Fruit fly (Drosophila melanogaster) whole organism, embryonic: ENCODE results near the gene IKKepsilon.
A peak's percentile ranks its signal among the peaks of the same experiment; 100 is the strongest.

Source experiments
- Ada2b ChIP-seq: fragments of 200-800 bp; sonication (Bioruptor generic); IDR thresholded peaks from 2 replicates; pipeline ENCODE4 v1.3.6; 2022; ENCODE audit warnings: missing biosample characterization, missing genetic modification characterization
- CG1024 ChIP-seq: fragments of 200-800 bp; sonication (Bioruptor generic); IDR thresholded peaks from 2 replicates; pipeline ENCODE4 v1.3.6; 2022; ENCODE audit warnings: missing biosample characterization, missing genetic modification characterization
- CG10959 ChIP-seq: fragments of 200-800 bp; sonication (Bioruptor generic); IDR thresholded peaks from 2 replicates; pipeline ENCODE4 v1.3.6; 2022; ENCODE audit warnings: missing biosample characterization, missing genetic modification characterization
- CG10979 ChIP-seq: fragments of 200-800 bp; sonication (Bioruptor generic); optimal IDR thresholded peaks from 2 replicates; lab custom pipeline; 2018; ENCODE audit warnings: missing biosample characterization, mild to moderate bottlenecking, missing genetic modification characterization, moderate library complexity
- CG11504 ChIP-seq: fragments of 200-800 bp; sonication (Bioruptor generic); optimal IDR thresholded peaks from 3 replicates; lab custom pipeline; 2019; ENCODE audit warnings: missing biosample characterization, mild to moderate bottlenecking, missing genetic modification characterization, moderate library complexity
- CG11696 ChIP-seq: fragments of 200-800 bp; sonication (Bioruptor generic); IDR thresholded peaks from 2 replicates; pipeline ENCODE4 v1.3.6; 2022; ENCODE audit warnings: missing biosample characterization, missing genetic modification characterization
- CG13287 ChIP-seq: fragments of 200-800 bp; sonication (Bioruptor generic); IDR thresholded peaks from 2 replicates; pipeline ENCODE4 v1.3.6; 2022; ENCODE audit warnings: missing biosample characterization, missing genetic modification characterization; ENCODE audit not compliant: partially characterized antibody
- CG13424 ChIP-seq: fragments of 200-800 bp; sonication (Bioruptor generic); optimal IDR thresholded peaks from 2 replicates; lab custom pipeline; 2019; ENCODE audit warnings: missing biosample characterization, mild to moderate bottlenecking, missing genetic modification characterization, moderate library complexity
- CG14050 ChIP-seq: fragments of 200-800 bp; sonication (Bioruptor generic); IDR thresholded peaks from 3 replicates; pipeline ENCODE4 v1.3.6; 2022; ENCODE audit warnings: missing biosample characterization, missing genetic modification characterization
- CG15696 ChIP-seq: fragments of 200-800 bp; sonication (Bioruptor generic); optimal IDR thresholded peaks from 2 replicates; lab custom pipeline; 2019; ENCODE audit warnings: missing biosample characterization, mild to moderate bottlenecking, missing genetic modification characterization, moderate library complexity
- CG1647 ChIP-seq: fragments of 200-800 bp; sonication (Bioruptor generic); optimal IDR thresholded peaks from 3 replicates; lab custom pipeline; 2016; ENCODE audit warnings: missing biosample characterization, missing genetic modification characterization
- CG18011 ChIP-seq: fragments of 200-800 bp; sonication (Bioruptor generic); optimal IDR thresholded peaks from 2 replicates; lab custom pipeline; 2017; ENCODE audit warnings: missing biosample characterization, missing genetic modification characterization, mild to moderate bottlenecking, moderate library complexity, missing genotype
- CG30403 ChIP-seq: fragments of 200-800 bp; sonication (Bioruptor generic); optimal IDR thresholded peaks from 3 replicates; lab custom pipeline; 2016; ENCODE audit warnings: missing biosample characterization, missing genetic modification characterization
- CG31441 ChIP-seq: fragments of 200-800 bp; sonication (Bioruptor generic); IDR thresholded peaks from 2 replicates; pipeline ENCODE4 v1.3.6; 2022; ENCODE audit warnings: missing biosample characterization, missing genetic modification characterization
- CG33213 ChIP-seq: fragments of 200-800 bp; sonication (Bioruptor generic); optimal IDR thresholded peaks from 3 replicates; lab custom pipeline; 2016; ENCODE audit warnings: missing biosample characterization, missing genetic modification characterization
- CG33557 ChIP-seq: fragments of 200-800 bp; sonication (Bioruptor generic); optimal IDR thresholded peaks from 2 replicates; lab custom pipeline; 2019; ENCODE audit warnings: missing biosample characterization, mild to moderate bottlenecking, missing genetic modification characterization, moderate library complexity
- CG4282 ChIP-seq: fragments of 200-800 bp; sonication (Bioruptor generic); optimal IDR thresholded peaks from 2 replicates; lab custom pipeline; 2016; ENCODE audit warnings: missing biosample characterization, missing genetic modification characterization
- CG6254 ChIP-seq: fragments of 200-800 bp; sonication (Bioruptor generic); optimal IDR thresholded peaks from 3 replicates; lab custom pipeline; 2017; ENCODE audit warnings: mild to moderate bottlenecking, missing biosample characterization, missing genetic modification reagents, missing genetic modification characterization
- CHES-1-like ChIP-seq: fragments of 200-800 bp; sonication (Bioruptor generic); optimal IDR thresholded peaks from 2 replicates; lab custom pipeline; 2016; ENCODE audit warnings: missing biosample characterization, missing genetic modification characterization
- Chrac-16 ChIP-seq: fragments of 200-800 bp; sonication (Bioruptor generic); optimal IDR thresholded peaks from 3 replicates; lab custom pipeline; 2016; ENCODE audit warnings: missing biosample characterization, missing genetic modification characterization
- Dek ChIP-seq: fragments of 200-800 bp; sonication (Bioruptor generic); optimal IDR thresholded peaks from 3 replicates; lab custom pipeline; 2019; ENCODE audit warnings: missing biosample characterization, mild to moderate bottlenecking, missing genetic modification characterization, moderate library complexity
- Drgx ChIP-seq: fragments of 200-800 bp; sonication (Bioruptor generic); IDR thresholded peaks from 2 replicates; pipeline ENCODE4 v1.3.6; 2022; ENCODE audit warnings: missing biosample characterization, missing genetic modification characterization
- Ets65A ChIP-seq: fragments of 200-800 bp; sonication (Bioruptor generic); peaks from one replicate; lab custom pipeline; 2016; ENCODE audit warnings: missing biosample characterization, missing genetic modification characterization
- Fer3 ChIP-seq: fragments of 200-800 bp; sonication (Bioruptor generic); optimal IDR thresholded peaks from 2 replicates; lab custom pipeline; 2018; ENCODE audit warnings: missing biosample characterization, mild to moderate bottlenecking, missing genetic modification characterization, moderate library complexity
- H2.0 ChIP-seq: fragments of 200-800 bp; sonication (Bioruptor generic); IDR thresholded peaks from 2 replicates; pipeline ENCODE4 v1.3.6; 2022; ENCODE audit warnings: missing biosample characterization, missing genetic modification characterization
- HLH4C ChIP-seq: fragments of 200-800 bp; sonication (Bioruptor generic); IDR thresholded peaks from 3 replicates; pipeline ENCODE4 v1.3.6; 2022; ENCODE audit warnings: missing biosample characterization, missing genetic modification characterization; ENCODE audit not compliant: partially characterized antibody
- Mad ChIP-seq: fragments of 200-800 bp; sonication (Bioruptor generic); optimal IDR thresholded peaks from 2 replicates; lab custom pipeline; 2016; ENCODE audit warnings: missing biosample characterization, missing genetic modification characterization
- NFAT ChIP-seq: fragments of 200-800 bp; sonication (Bioruptor generic); IDR thresholded peaks from 2 replicates; pipeline ENCODE4 v1.3.6; 2022; ENCODE audit warnings: missing biosample characterization, missing genetic modification characterization
- Opbp ChIP-seq: fragments of 200-800 bp; sonication (Bioruptor generic); IDR thresholded peaks from 3 replicates; pipeline ENCODE4 v1.3.6; 2022; ENCODE audit warnings: missing biosample characterization, missing genetic modification characterization; ENCODE audit not compliant: partially characterized antibody
- PHDP ChIP-seq: fragments of 200-800 bp; sonication (Bioruptor generic); optimal IDR thresholded peaks from 3 replicates; lab custom pipeline; 2018; ENCODE audit warnings: missing biosample characterization, mild to moderate bottlenecking, missing genetic modification characterization, moderate library complexity
- Spps ChIP-seq: fragments of 200-800 bp; sonication (Bioruptor generic); optimal IDR thresholded peaks from 2 replicates; lab custom pipeline; 2018; ENCODE audit warnings: missing biosample characterization, mild to moderate bottlenecking, missing genetic modification characterization
- Stat92E ChIP-seq, 3 experiments: fragments of >200 bp in 2 of 3; fragments of 200-800 bp in 1 of 3; sonication (Bioruptor generic) in 1 of 3; optimal IDR thresholded peaks; 2 replicates each; lab custom pipeline; 2017 to 2019; ENCODE audit warnings: missing biosample characterization in 3 of 3, missing genetic modification characterization in 3 of 3, mild to moderate bottlenecking in 1 of 3, moderate library complexity in 1 of 3
- Trl ChIP-seq, 3 experiments: fragments of >200 bp in 2 of 3; fragments of 200-800 bp in 1 of 3; sonication (Bioruptor generic) in 1 of 3; optimal IDR thresholded peaks; 2 replicates in 1 of 3; 3 replicates in 2 of 3; lab custom pipeline; 2016 to 2017; ENCODE audit warnings: missing biosample characterization in 1 of 3, missing genetic modification characterization in 1 of 3
- abd-A ChIP-seq: fragments of 200-800 bp; sonication (Bioruptor generic); optimal IDR thresholded peaks from 3 replicates; lab custom pipeline; 2019; ENCODE audit warnings: missing biosample characterization, mild to moderate bottlenecking, missing genetic modification characterization, moderate library complexity
- bsh ChIP-seq, 2 experiments: fragments of 200-800 bp; sonication (Bioruptor generic); optimal IDR thresholded peaks; 2 replicates each; lab custom pipeline; 2017 to 2018; ENCODE audit warnings: mild to moderate bottlenecking in 2 of 2, missing biosample characterization in 2 of 2, missing genetic modification characterization in 2 of 2, moderate library complexity in 1 of 2
- corto ChIP-seq: fragments of 200-800 bp; sonication (Bioruptor generic); optimal IDR thresholded peaks from 2 replicates; lab custom pipeline; 2016; ENCODE audit warnings: missing biosample characterization, mild to moderate bottlenecking, missing genetic modification characterization, moderate library complexity
- dati ChIP-seq: fragments of 200-800 bp; sonication (Bioruptor generic); IDR thresholded peaks from 2 replicates; pipeline ENCODE4 v1.3.6; 2022; ENCODE audit warnings: missing biosample characterization, missing genetic modification characterization
- dmrt11E ChIP-seq: fragments of 200-800 bp; sonication (Bioruptor generic); optimal IDR thresholded peaks from 3 replicates; lab custom pipeline; 2018; ENCODE audit warnings: missing biosample characterization, mild to moderate bottlenecking, missing genetic modification characterization, moderate library complexity
- ems ChIP-seq: fragments of 200-800 bp; sonication (Bioruptor generic); optimal IDR thresholded peaks from 3 replicates; lab custom pipeline; 2016; ENCODE audit warnings: missing biosample characterization, missing genetic modification characterization
- fru ChIP-seq: fragments of >200 bp; optimal IDR thresholded peaks from 2 replicates; lab custom pipeline; 2017
- gem ChIP-seq: fragments of 200-800 bp; sonication (Bioruptor generic); optimal IDR thresholded peaks from 2 replicates; lab custom pipeline; 2019; ENCODE audit warnings: missing biosample characterization, mild to moderate bottlenecking, missing genetic modification characterization, moderate library complexity
- gsb ChIP-seq: fragments of 200-800 bp; sonication (Bioruptor generic); IDR thresholded peaks from 2 replicates; pipeline ENCODE4 v1.3.6; 2022; ENCODE audit warnings: missing biosample characterization, missing genetic modification characterization
- jigr1 ChIP-seq: fragments of 200-800 bp; sonication (Bioruptor generic); IDR thresholded peaks from 3 replicates; pipeline ENCODE4 v1.3.6; 2022; ENCODE audit warnings: missing biosample characterization, missing genetic modification characterization
- mirr ChIP-seq: fragments of 200-800 bp; sonication (Bioruptor generic); optimal IDR thresholded peaks from 3 replicates; lab custom pipeline; 2018; ENCODE audit warnings: missing biosample characterization, mild to moderate bottlenecking, missing genetic modification characterization
- pan ChIP-seq, 4 experiments: fragments of >200 bp in 3 of 4; fragments of 200-800 bp in 1 of 4; sonication (Bioruptor generic) in 1 of 4; optimal IDR thresholded peaks in 3 of 4; IDR thresholded peaks in 1 of 4; 2 replicates each; pipeline versions ENCODE4 v1.3.6 to Lab custom; 2017 to 2022; ENCODE audit warnings: missing biosample characterization in 2 of 4, missing genetic modification characterization in 2 of 4, mixed read lengths in 1 of 4
- pum ChIP-seq: fragments of 200-800 bp; sonication (Bioruptor generic); optimal IDR thresholded peaks from 2 replicates; lab custom pipeline; 2016; ENCODE audit warnings: missing biosample characterization, missing genetic modification characterization
- row ChIP-seq: fragments of 200-800 bp; sonication (Bioruptor generic); IDR thresholded peaks from 3 replicates; pipeline ENCODE4 v1.3.6; 2022; ENCODE audit warnings: missing biosample characterization, missing genetic modification characterization
- trh ChIP-seq: fragments of 200-800 bp; sonication (Bioruptor generic); optimal IDR thresholded peaks from 2 replicates; lab custom pipeline; 2016; ENCODE audit warnings: missing biosample characterization, missing genetic modification characterization
- unpg ChIP-seq: fragments of 200-800 bp; sonication (Bioruptor generic); optimal IDR thresholded peaks from 3 replicates; lab custom pipeline; 2018; ENCODE audit warnings: missing biosample characterization, mild to moderate bottlenecking, missing genetic modification characterization, moderate library complexity
- wdn ChIP-seq: fragments of 200-800 bp; sonication (Bioruptor generic); IDR thresholded peaks from 2 replicates; pipeline ENCODE4 v1.3.6; 2022; ENCODE audit warnings: missing biosample characterization, missing genetic modification characterization

Gene IKKepsilon

DNA sequence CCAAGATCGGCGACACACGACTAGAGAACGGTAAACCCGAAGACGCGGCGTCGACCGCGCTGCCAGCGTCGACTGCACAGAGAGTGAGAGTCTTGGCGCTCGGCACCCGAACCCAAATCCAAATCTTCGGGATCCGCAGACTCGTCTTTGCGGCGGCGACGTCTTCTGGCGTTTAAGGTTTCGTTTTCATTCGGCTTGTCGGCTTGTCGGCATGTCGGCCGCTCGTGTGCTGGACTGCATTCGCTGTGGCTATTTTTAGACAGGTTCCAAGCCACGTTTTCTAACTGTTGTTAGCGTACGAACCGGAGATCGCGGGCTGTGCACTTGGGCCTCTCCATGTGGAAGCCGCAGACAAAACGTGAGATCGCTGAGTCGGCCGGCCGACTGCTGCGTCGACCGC is 40.2 kb downstream of the IKKepsilon start (continued):
- peak; percentile 4 for TF ChIP-seq CG11504
- peak; percentile 92 for TF ChIP-seq CG33557 (GFP tag; lab: Kevin White, UChicago)
- TF ChIP-seq trh = no peak
- TF ChIP-seq Opbp (GFP tag; lab: Robert Waterston, UW) = no peak
- no peak for TF ChIP-seq NFAT (GFP tag; lab: Robert Waterston, UW)
- TF ChIP-seq Chrac-16 (GFP tag; lab: Kevin White, UChicago) = no peak
- TF ChIP-seq fru (lab: Kevin White, UChicago) = no peak
- no peak for TF ChIP-seq CG18011 (GFP tag; lab: Kevin White, UChicago)
- no peak for TF ChIP-seq CG13424 (tag; lab: Kevin White, UChicago)
- TF ChIP-seq Trl (optimal IDR thresholded peaks at IDR 0.05; lab: Kevin White, UChicago) = peak; percentile 20 to 25
- TF ChIP-seq Trl (GFP tag; optimal IDR thresholded peaks at IDR 0.05; lab: Kevin White, UChicago) = no peak
- no peak for TF ChIP-seq CG4282 (GFP tag; lab: Kevin White, UChicago)
- TF ChIP-seq CG33213 = no peak
- no peak for TF ChIP-seq Ada2b (GFP tag; lab: Robert Waterston, UW)
- peak; percentile 17 for TF ChIP-seq unpg
- no peak for TF ChIP-seq abd-A
- no peak for TF ChIP-seq pum (GFP tag; lab: Kevin White, UChicago)
- TF ChIP-seq jigr1 = no peak
- no peak for TF ChIP-seq CG14050 (GFP tag; lab: Robert Waterston, UW)
- no peak for TF ChIP-seq HLH4C
- TF ChIP-seq ems (GFP tag; lab: Kevin White, UChicago) = no peak
- TF ChIP-seq Mad (GFP tag; lab: Kevin White, UChicago) = no peak
- no peak for TF ChIP-seq CG15696 (tag; lab: Kevin White, UChicago)
- TF ChIP-seq corto (GFP tag; lab: Kevin White, UChicago) = no peak
- no peak for TF ChIP-seq Ets65A (GFP tag; lab: Kevin White, UChicago)
- TF ChIP-seq CG6254 (GFP tag; lab: Kevin White, UChicago) = peak; percentile 41
- peak; percentile 7 for TF ChIP-seq PHDP (tag; lab: Kevin White, UChicago)
- no peak for TF ChIP-seq Stat92E (GFP tag; optimal IDR thresholded peaks at IDR 0.05; lab: Kevin White, UChicago)
- no peak for TF ChIP-seq CHES-1-like (GFP tag; lab: Kevin White, UChicago)
- TF ChIP-seq gsb (GFP tag; lab: Robert Waterston, UW) = no peak
- no peak for TF ChIP-seq Dek (tag; lab: Kevin White, UChicago)
- TF ChIP-seq CG30403 (GFP tag; lab: Kevin White, UChicago) = no peak
- no peak for TF ChIP-seq dati
- no peak for TF ChIP-seq pan (optimal IDR thresholded peaks at IDR 0.05; lab: Kevin White, UChicago)
- TF ChIP-seq pan (GFP tag; optimal IDR thresholded peaks at IDR 0.05 in 1 of 2, IDR thresholded peaks at IDR 0.05 in 1 of 2) = no peak
- TF ChIP-seq bsh (GFP tag; optimal IDR thresholded peaks at IDR 0.05; lab: Kevin White, UChicago) = peak; percentile 52 to 64
- no peak for TF ChIP-seq wdn (GFP tag; lab: Robert Waterston, UW)
- no peak for TF ChIP-seq H2.0 (GFP tag; lab: Robert Waterston, UW)
- no peak for TF ChIP-seq gem (tag; lab: Kevin White, UChicago)
- TF ChIP-seq CG1647 = no peak
- TF ChIP-seq Fer3 (tag; lab: Kevin White, UChicago) = no peak
- TF ChIP-seq CG11696 = no peak
- no peak for TF ChIP-seq dmrt11E (tag; lab: Kevin White, UChicago)
- TF ChIP-seq CG13287 (GFP tag; lab: Robert Waterston, UW) = peak; percentile 28; the same call in 1 of the 2 replicates
- TF ChIP-seq CG10959 (GFP tag; lab: Robert Waterston, UW) = no peak
- no peak for TF ChIP-seq CG1024 (GFP tag; lab: Robert Waterston, UW)
- TF ChIP-seq mirr = no peak
- peak; percentile 63 for TF ChIP-seq Drgx
- no peak for TF ChIP-seq row (GFP tag; lab: Robert Waterston, UW)
- peak; percentile 44 for TF ChIP-seq CG10979 (tag; lab: Kevin White, UChicago)
- peak; percentile 34; the same call in 1 of the 2 replicates for TF ChIP-seq CG31441
- peak; percentile 59 for TF ChIP-seq Spps
